Worm (Caenorhabditis elegans): ENCODE measurements around the gene F43G6.4.

DNA sequence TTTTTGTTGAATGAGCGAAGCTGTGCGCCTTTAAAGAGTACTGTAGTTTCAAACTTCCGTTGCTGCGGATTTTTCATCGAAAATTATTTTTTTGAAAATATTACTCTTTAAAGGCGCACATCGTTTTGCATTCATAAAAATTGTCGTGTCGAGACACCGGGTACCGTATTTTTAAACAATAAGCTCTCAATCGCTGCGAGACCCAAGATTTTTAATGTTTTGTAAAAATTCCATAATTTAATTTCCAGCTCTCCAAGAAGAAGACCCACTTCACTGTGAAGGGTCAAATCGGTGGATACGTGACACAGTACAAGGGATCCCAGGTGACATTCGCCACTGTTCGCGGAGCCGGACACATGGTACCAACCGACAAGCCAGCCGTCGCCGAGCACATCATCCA, 48.2 kb upstream of the F43G6.4 start:
- no peak for TF ChIP-seq nhr-11 (tag; optimal IDR thresholded peaks at IDR 0.05)
- no peak for TF ChIP-seq ZK337.2 (GFP tag; IDR thresholded peaks at IDR 0.05)
- TF ChIP-seq ceh-82 (tag; optimal IDR thresholded peaks at IDR 0.05), result no peak
- TF ChIP-seq mep-1 (tag; optimal IDR thresholded peaks at IDR 0.05), result no peak
- no peak for TF ChIP-seq nhr-77 (tag; optimal IDR thresholded peaks at IDR 0.05)
- TF ChIP-seq R02D3.7 (tag; optimal IDR thresholded peaks at IDR 0.05), result no peak
- no peak for TF ChIP-seq lin-13 (GFP tag; optimal IDR thresholded peaks at IDR 0.05)
- TF ChIP-seq nhr-76 (tag; optimal IDR thresholded peaks at IDR 0.05), result no peak
